Worm (Caenorhabditis elegans) whole organism, L3 larva: ENCODE data around the gene R10F2.5.

ENCODE experiments used
- R02D3.7 ChIP-seq: fragments of 150-350 bp; optimal IDR thresholded peaks from 2 replicates; lab custom pipeline; 2014; ENCODE audit warnings: missing biosample characterization, missing genetic modification characterization
- aly-2 ChIP-seq: fragments of 150-350 bp; optimal IDR thresholded peaks from 2 replicates; lab custom pipeline; 2014; ENCODE audit warnings: missing biosample characterization, missing genetic modification characterization
- ceh-82 ChIP-seq: fragments of 150-350 bp; optimal IDR thresholded peaks from 2 replicates; lab custom pipeline; 2014; ENCODE audit warnings: missing biosample characterization, missing genetic modification characterization
- ceh-9 ChIP-seq: sonication (generic microtip); optimal IDR thresholded peaks from 2 replicates; lab custom pipeline; 2018; ENCODE audit warnings: missing biosample characterization, missing genetic modification characterization
- daf-12 ChIP-seq: fragments of 150-350 bp; optimal IDR thresholded peaks from 2 replicates; lab custom pipeline; 2014; ENCODE audit warnings: missing biosample characterization, missing genetic modification reagents, missing genetic modification characterization
- egl-5 ChIP-seq: fragments of 150-350 bp; optimal IDR thresholded peaks from 2 replicates; lab custom pipeline; 2017; ENCODE audit warnings: missing biosample characterization, missing genetic modification reagents, missing genetic modification characterization, inconsistent platforms
- elt-2 ChIP-seq: sonication (generic microtip); optimal IDR thresholded peaks from 2 replicates; lab custom pipeline; 2016; ENCODE audit warnings: missing genetic modification reagents, mild to moderate bottlenecking, missing genetic modification characterization, missing compliant biosample characterization
- elt-3 ChIP-seq, 3 experiments: fragments of 150-350 bp in 1 of 3; sonication (generic microtip) in 2 of 3; optimal IDR thresholded peaks; 2 replicates in 2 of 3; 4 replicates in 1 of 3; lab custom pipeline; 2014 to 2017; ENCODE audit warnings: missing biosample characterization in 3 of 3, missing genetic modification characterization in 3 of 3
- eor-1 ChIP-seq, 2 experiments: fragments of 150-350 bp; optimal IDR thresholded peaks; 2 replicates each; lab custom pipeline; 2014 to 2018; ENCODE audit warnings: missing biosample characterization in 2 of 2, missing genetic modification characterization in 2 of 2
- fkh-10 ChIP-seq: sonication (generic microtip); optimal IDR thresholded peaks from 2 replicates; lab custom pipeline; 2017; ENCODE audit warnings: missing biosample characterization, missing genetic modification reagents, missing genetic modification characterization
- fkh-2 ChIP-seq: fragments of 150-350 bp; optimal IDR thresholded peaks from 2 replicates; lab custom pipeline; 2014; ENCODE audit warnings: missing biosample characterization, missing genetic modification reagents, missing genetic modification characterization
- fos-1 ChIP-seq: fragments of 150-350 bp; optimal IDR thresholded peaks from 2 replicates; lab custom pipeline; 2014; ENCODE audit warnings: missing biosample characterization, missing genetic modification characterization
- hmg-11 ChIP-seq: sonication (generic microtip); optimal IDR thresholded peaks from 2 replicates; lab custom pipeline; 2016; ENCODE audit warnings: missing genetic modification characterization, missing compliant biosample characterization
- jun-1 ChIP-seq: fragments of 150-350 bp; optimal IDR thresholded peaks from 2 replicates; lab custom pipeline; 2014; ENCODE audit warnings: missing biosample characterization, missing genetic modification reagents, missing genetic modification characterization
- lin-15B ChIP-seq: fragments of 150-350 bp; optimal IDR thresholded peaks from 2 replicates; lab custom pipeline; 2014; ENCODE audit warnings: missing biosample characterization, missing genetic modification characterization
- lin-39 ChIP-seq: fragments of 150-350 bp; optimal IDR thresholded peaks from 2 replicates; lab custom pipeline; 2018; ENCODE audit warnings: missing biosample characterization, missing genetic modification reagents, missing genetic modification characterization
- lsy-12 ChIP-seq: sonication (generic microtip); optimal IDR thresholded peaks from 2 replicates; lab custom pipeline; 2016; ENCODE audit warnings: mild to moderate bottlenecking, missing genetic modification characterization, missing compliant biosample characterization
- mdl-1 ChIP-seq: fragments of 150-350 bp; optimal IDR thresholded peaks from 2 replicates; lab custom pipeline; 2014; ENCODE audit warnings: missing biosample characterization, missing genetic modification characterization
- mml-1 ChIP-seq: fragments of 150-350 bp; sonication (generic microtip); optimal IDR thresholded peaks from 3 replicates; lab custom pipeline; 2014; ENCODE audit warnings: missing biosample characterization, missing genetic modification characterization
- nfya-1 ChIP-seq: sonication (generic microtip); optimal IDR thresholded peaks from 2 replicates; lab custom pipeline; 2017; ENCODE audit warnings: missing genetic modification characterization, mild to moderate bottlenecking, missing compliant biosample characterization, antibody characterized with exemption, moderate library complexity; ENCODE audit not compliant: insufficient read depth
- nhr-11 ChIP-seq: fragments of 150-350 bp; optimal IDR thresholded peaks from 2 replicates; lab custom pipeline; 2014; ENCODE audit warnings: missing biosample characterization, missing genetic modification characterization
- nhr-12 ChIP-seq: fragments of 150-350 bp; optimal IDR thresholded peaks from 2 replicates; lab custom pipeline; 2014; ENCODE audit warnings: missing biosample characterization, missing genetic modification characterization
- nhr-23 ChIP-seq: fragments of 150-350 bp; optimal IDR thresholded peaks from 2 replicates; lab custom pipeline; 2014; ENCODE audit warnings: missing biosample characterization, missing genetic modification reagents, missing genetic modification characterization
- nhr-237 ChIP-seq: fragments of 150-350 bp; optimal IDR thresholded peaks from 2 replicates; lab custom pipeline; 2014; ENCODE audit warnings: missing biosample characterization, missing genetic modification characterization
- nhr-28 ChIP-seq: fragments of 150-350 bp; optimal IDR thresholded peaks from 2 replicates; lab custom pipeline; 2014; ENCODE audit warnings: missing biosample characterization, missing genetic modification characterization
- nhr-43 ChIP-seq: sonication (generic microtip); optimal IDR thresholded peaks from 2 replicates; lab custom pipeline; 2016; ENCODE audit warnings: mild to moderate bottlenecking, missing genetic modification characterization, missing compliant biosample characterization; ENCODE audit not compliant: poor library complexity, severe bottlenecking
- nhr-76 ChIP-seq: fragments of 150-350 bp; sonication (generic microtip); optimal IDR thresholded peaks from 5 replicates; lab custom pipeline; 2014; ENCODE audit warnings: missing biosample characterization, missing genetic modification characterization
- nhr-77 ChIP-seq: fragments of 150-350 bp; optimal IDR thresholded peaks from 2 replicates; lab custom pipeline; 2014; ENCODE audit warnings: missing biosample characterization, missing genetic modification characterization
- pha-4 ChIP-seq: fragments of 150-350 bp; optimal IDR thresholded peaks from 2 replicates; lab custom pipeline; 2014; ENCODE audit warnings: missing biosample characterization, missing genetic modification reagents, missing genetic modification characterization
- pqm-1 ChIP-seq: fragments of 150-350 bp; optimal IDR thresholded peaks from 2 replicates; lab custom pipeline; 2017; ENCODE audit warnings: missing biosample characterization, missing genetic modification characterization, inconsistent platforms
- sea-2 ChIP-seq: fragments of 150-350 bp; sonication (generic microtip); optimal IDR thresholded peaks from 4 replicates; lab custom pipeline; 2014; ENCODE audit warnings: missing biosample characterization, missing genetic modification reagents, missing genetic modification characterization
- skn-1 ChIP-seq: fragments of 150-350 bp; optimal IDR thresholded peaks from 2 replicates; lab custom pipeline; 2014; ENCODE audit warnings: missing biosample characterization, missing genetic modification characterization
- snpc-4 ChIP-seq: fragments of 150-350 bp; optimal IDR thresholded peaks from 2 replicates; lab custom pipeline; 2014; ENCODE audit warnings: missing biosample characterization, missing genetic modification characterization
- tbx-2 ChIP-seq: sonication (generic microtip); optimal IDR thresholded peaks from 2 replicates; lab custom pipeline; 2016; ENCODE audit warnings: mild to moderate bottlenecking, missing genetic modification characterization, missing compliant biosample characterization
- unc-39 ChIP-seq: sonication (generic microtip); optimal IDR thresholded peaks from 4 replicates; lab custom pipeline; 2017; ENCODE audit warnings: missing biosample characterization, missing genetic modification characterization
- zag-1 ChIP-seq: fragments of 150-350 bp; optimal IDR thresholded peaks from 2 replicates; lab custom pipeline; 2014; ENCODE audit warnings: missing biosample characterization, missing genetic modification characterization
- ztf-11 ChIP-seq: fragments of 150-350 bp; optimal IDR thresholded peaks from 2 replicates; lab custom pipeline; 2014; ENCODE audit warnings: missing biosample characterization, missing genetic modification characterization
- ztf-4 ChIP-seq: fragments of 150-350 bp; optimal IDR thresholded peaks from 2 replicates; lab custom pipeline; 2014; ENCODE audit warnings: missing biosample characterization, missing genetic modification characterization

The R10F2.5 gene

ce11 chrIII:2941578-2941977 is 17.0 kb upstream of the R10F2.5 start:
- TF ChIP-seq nhr-77 (no peak), nhr-11 (tag; lab: Kevin White, UChicago) (no peak), tbx-2 (no peak), nhr-12 (tag; lab: Kevin White, UChicago) (no peak), lsy-12 (tag; lab: Kevin White, UChicago) (no peak), nhr-237 (tag; lab: Kevin White, UChicago) (no peak), aly-2 (tag; lab: Kevin White, UChicago) (no peak), ztf-4 (tag; lab: Kevin White, UChicago) (no peak), nhr-28 (tag; lab: Kevin White, UChicago) (no peak), zag-1 (tag; lab: Kevin White, UChicago) (no peak), ceh-9 (tag; lab: Kevin White, UChicago) (no peak), lin-15B (no peak), fkh-10 (GFP tag; lab: Kevin White, UChicago) (no peak), skn-1 (tag; lab: Kevin White, UChicago) (no peak), egl-5 (tag; lab: Kevin White, UChicago) (no peak), nfya-1 (no peak), unc-39 (tag; lab: Kevin White, UChicago) (no peak)

- no peak for TF ChIP-seq mml-1 (tag; lab: Kevin White, UChicago)
- TF ChIP-seq nfya-1, result no peak
- TF ChIP-seq nhr-11 (tag; lab: Kevin White, UChicago), result no peak
Measured at ce11 chrIII:2937780-2938179, 13.2 kb upstream of the R10F2.5 start.

- no peak for TF ChIP-seq fos-1 (tag; lab: Kevin White, UChicago)
- TF ChIP-seq nhr-77, result no peak
- no peak for TF ChIP-seq elt-2 (tag; lab: Kevin White, UChicago)
- no peak for TF ChIP-seq jun-1
- no peak for TF ChIP-seq eor-1 (tag; optimal IDR thresholded peaks at IDR 0.05; lab: Kevin White, UChicago)
- TF ChIP-seq hmg-11 (tag; lab: Kevin White, UChicago), result no peak
- no peak for TF ChIP-seq nhr-43 (tag; lab: Kevin White, UChicago)
- TF ChIP-seq mdl-1, result no peak
- no peak for TF ChIP-seq elt-3 (tag; optimal IDR thresholded peaks at IDR 0.05; lab: Kevin White, UChicago)
- no peak for TF ChIP-seq mml-1 (tag; lab: Kevin White, UChicago)
Measured at ce11 chrIII:2923012-2923411, 1.5 kb downstream of the R10F2.5 start, which contains the start of gene R10F2.4. Gene R10F2.4 (minus strand): TSS chrIII:2923112.

ce11 chrIII:2920866-2921265 is 3.7 kb downstream of the R10F2.5 start:
- TF ChIP-seq nhr-237 (tag; lab: Kevin White, UChicago), result no peak
- TF ChIP-seq ztf-11, result no peak
- no peak for TF ChIP-seq lsy-12 (tag; lab: Kevin White, UChicago)
- no peak for TF ChIP-seq nfya-1
- TF ChIP-seq nhr-76, result no peak
- TF ChIP-seq daf-12 (tag; lab: Kevin White, UChicago), result no peak
- no peak for TF ChIP-seq ztf-4 (tag; lab: Kevin White, UChicago)
- no peak for TF ChIP-seq fos-1 (tag; lab: Kevin White, UChicago)
- no peak for TF ChIP-seq nhr-28 (tag; lab: Kevin White, UChicago)
- TF ChIP-seq fkh-10 (GFP tag; lab: Kevin White, UChicago), result no peak
- TF ChIP-seq fkh-2 (tag; lab: Kevin White, UChicago), result no peak
- no peak for TF ChIP-seq ceh-82 (tag; lab: Kevin White, UChicago)
- no peak for TF ChIP-seq lin-15B
- no peak for TF ChIP-seq snpc-4 (tag; lab: Kevin White, UChicago)
- no peak for TF ChIP-seq nhr-12 (tag; lab: Kevin White, UChicago)

ce11 chrIII:2920281-2920680 is 4.3 kb downstream of the R10F2.5 start:
- TF ChIP-seq pha-4, result no peak
- TF ChIP-seq lsy-12 (tag; lab: Kevin White, UChicago), result no peak
- TF ChIP-seq skn-1 (tag; lab: Kevin White, UChicago), result no peak
- no peak for TF ChIP-seq lin-39 (tag; lab: Kevin White, UChicago)
- TF ChIP-seq aly-2 (tag; lab: Kevin White, UChicago), result no peak
- TF ChIP-seq fkh-10 (GFP tag; lab: Kevin White, UChicago), result no peak
- TF ChIP-seq pqm-1 (tag; lab: Kevin White, UChicago), result no peak
- TF ChIP-seq jun-1, result no peak
- TF ChIP-seq nhr-23 (tag; lab: Kevin White, UChicago), result no peak
- no peak for TF ChIP-seq R02D3.7
- TF ChIP-seq sea-2, result no peak
- TF ChIP-seq tbx-2, result no peak
- TF ChIP-seq elt-2 (tag; lab: Kevin White, UChicago), result no peak
- no peak for TF ChIP-seq nhr-77
- TF ChIP-seq, all 47 proteins: peak for 0
